Worm (Caenorhabditis elegans) whole organism, mixed stage, embryonic: ENCODE results near the gene clec-225.

Experiments used
- ceh-83 ChIP-seq: fragments of 200-800 bp; sonication (Bioruptor generic); optimal IDR thresholded peaks from 2 replicates; lab custom pipeline; 2018; ENCODE audit warnings: mild to moderate bottlenecking, missing genetic modification characterization, missing compliant biosample characterization
- ces-1 ChIP-seq: fragments of 150-350 bp; optimal IDR thresholded peaks from 2 replicates; lab custom pipeline; 2014; ENCODE audit warnings: missing biosample characterization, missing genetic modification reagents, missing genetic modification characterization
- ham-2 ChIP-seq: fragments of 200-800 bp; sonication (Bioruptor generic); optimal IDR thresholded peaks from 2 replicates; lab custom pipeline; 2018; ENCODE audit warnings: mild to moderate bottlenecking, missing genetic modification characterization, missing compliant biosample characterization
- lin-13 ChIP-seq: fragments of 150-350 bp; optimal IDR thresholded peaks from 2 replicates; lab custom pipeline; 2014; ENCODE audit warnings: missing biosample characterization, missing genetic modification characterization
- mep-1 ChIP-seq: fragments of 150-350 bp; optimal IDR thresholded peaks from 2 replicates; lab custom pipeline; 2017; ENCODE audit warnings: missing biosample characterization, missing genetic modification reagents, missing genetic modification characterization, inconsistent platforms
- nhr-12 ChIP-seq: fragments of 150-350 bp; optimal IDR thresholded peaks from 2 replicates; lab custom pipeline; 2014; ENCODE audit warnings: missing biosample characterization, missing genetic modification characterization
- pha-4 ChIP-seq: fragments of 150-350 bp; optimal IDR thresholded peaks from 2 replicates; lab custom pipeline; 2018; ENCODE audit warnings: missing biosample characterization, missing genetic modification reagents, missing genetic modification characterization
- unc-62 ChIP-seq: fragments of 150-350 bp; optimal IDR thresholded peaks from 2 replicates; lab custom pipeline; 2014; ENCODE audit warnings: missing biosample characterization, missing genetic modification reagents, missing genetic modification characterization
- zip-8 ChIP-seq: fragments of 150-350 bp; optimal IDR thresholded peaks from 2 replicates; lab custom pipeline; 2014; ENCODE audit warnings: missing biosample characterization, missing genetic modification characterization

DNA sequence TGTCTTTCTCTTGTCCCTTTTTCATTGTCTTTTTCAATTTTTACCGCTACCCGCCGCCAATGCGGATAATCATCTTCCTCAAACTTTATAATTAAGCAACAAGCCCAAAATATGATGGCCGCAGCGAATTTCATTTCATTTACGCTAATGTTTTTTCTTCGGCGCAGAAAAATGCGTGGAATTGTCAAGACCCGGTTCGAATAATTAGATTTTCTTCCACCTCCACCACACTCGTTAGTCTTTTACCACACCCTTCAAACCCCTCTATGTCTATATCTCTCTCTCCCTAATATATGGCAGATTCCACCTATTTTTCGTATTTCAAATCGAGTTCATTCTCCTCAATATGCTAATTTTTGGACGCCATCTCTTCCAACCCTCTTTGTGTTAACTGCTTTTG is 35.8 kb upstream of the clec-225 start:
- TF ChIP-seq mep-1 (no peak), zip-8 (no peak), lin-13 (tag; lab: Kevin White, UChicago) (no peak), unc-62 (GFP tag; lab: Kevin White, UChicago) (no peak), ces-1 (GFP tag; lab: Kevin White, UChicago) (peak; percentile 82), pha-4 (tag; lab: Kevin White, UChicago) (no peak), nhr-12 (tag; lab: Kevin White, UChicago) (no peak), ceh-83 (GFP tag; lab: Kevin White, UChicago) (no peak), ham-2 (GFP tag; lab: Kevin White, UChicago) (no peak)
